Fruit fly (Drosophila melanogaster) ovary, adult (tissue): Measurements from ENCODE around the gene CG34161.

ENCODE experiments used
- CG17801 ChIP-seq: fragments of 200-800 bp; optimal IDR thresholded peaks from 2 replicates; lab custom pipeline; 2019; ENCODE audit warnings: missing biosample characterization, mild to moderate bottlenecking, missing genetic modification characterization, moderate library complexity; ENCODE audit not compliant: partially characterized antibody

CG34161 gene

DNA sequence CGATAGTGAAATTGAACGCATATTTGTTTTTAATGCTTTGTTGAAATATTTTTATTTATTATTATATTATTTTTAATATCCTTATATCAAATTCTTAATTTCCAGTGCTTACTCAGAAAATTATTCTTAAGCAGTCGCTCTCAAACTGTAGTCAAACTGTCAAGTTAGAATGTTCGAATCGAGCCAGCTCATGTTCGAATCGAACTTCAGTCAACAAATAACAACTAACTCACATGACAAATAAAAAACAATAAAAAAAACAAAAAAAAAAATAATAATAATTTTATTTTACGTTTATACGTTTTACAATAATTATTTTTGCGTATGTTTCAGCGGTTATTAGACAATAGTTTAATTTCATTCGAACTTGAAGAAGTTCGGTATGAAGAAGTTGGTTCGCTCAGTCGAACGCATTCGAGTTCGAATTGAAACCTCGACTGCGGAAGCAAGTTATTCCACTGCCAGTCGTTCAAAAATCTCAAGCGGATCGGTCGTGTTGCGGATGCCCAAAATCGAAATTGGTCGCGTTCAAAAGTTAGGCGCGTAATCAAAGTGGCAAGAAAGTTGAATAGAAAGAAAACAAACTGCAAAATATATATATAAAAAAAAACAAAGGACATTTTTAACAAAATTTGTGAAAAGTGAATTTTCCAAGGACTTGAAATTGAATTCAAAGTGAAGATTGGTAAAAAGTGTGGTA lies 36.9 kb downstream of the CG34161 start, which contains the start of gene Trim9:
Gene Trim9, plus strand, starts transcription at position 463 of the 700 bp plus-strand sequence.
- no peak for TF ChIP-seq CG17801 (GFP tag; lab: Kevin White, UChicago)

DNA sequence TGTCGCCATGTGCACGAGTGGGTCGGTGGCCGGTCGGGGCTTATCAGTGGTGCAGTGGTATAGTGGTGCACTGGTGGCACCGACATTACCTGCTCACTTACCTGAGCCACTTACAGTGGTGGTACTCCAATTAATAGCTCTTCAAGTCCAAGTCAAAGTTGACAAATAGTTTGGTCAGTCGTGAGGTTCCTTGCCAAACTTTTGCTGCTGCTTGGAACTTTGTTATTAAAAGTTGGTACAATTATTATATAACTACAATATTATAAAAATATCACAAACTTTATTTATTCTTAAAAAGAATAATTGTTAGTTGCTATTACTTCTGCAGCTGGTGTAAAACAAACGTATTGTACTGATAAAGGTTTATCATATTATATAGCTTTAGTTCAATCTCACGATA lies 37.5 kb downstream of the CG34161 start:
- no peak for TF ChIP-seq CG17801 (GFP tag; lab: Kevin White, UChicago)

DNA sequence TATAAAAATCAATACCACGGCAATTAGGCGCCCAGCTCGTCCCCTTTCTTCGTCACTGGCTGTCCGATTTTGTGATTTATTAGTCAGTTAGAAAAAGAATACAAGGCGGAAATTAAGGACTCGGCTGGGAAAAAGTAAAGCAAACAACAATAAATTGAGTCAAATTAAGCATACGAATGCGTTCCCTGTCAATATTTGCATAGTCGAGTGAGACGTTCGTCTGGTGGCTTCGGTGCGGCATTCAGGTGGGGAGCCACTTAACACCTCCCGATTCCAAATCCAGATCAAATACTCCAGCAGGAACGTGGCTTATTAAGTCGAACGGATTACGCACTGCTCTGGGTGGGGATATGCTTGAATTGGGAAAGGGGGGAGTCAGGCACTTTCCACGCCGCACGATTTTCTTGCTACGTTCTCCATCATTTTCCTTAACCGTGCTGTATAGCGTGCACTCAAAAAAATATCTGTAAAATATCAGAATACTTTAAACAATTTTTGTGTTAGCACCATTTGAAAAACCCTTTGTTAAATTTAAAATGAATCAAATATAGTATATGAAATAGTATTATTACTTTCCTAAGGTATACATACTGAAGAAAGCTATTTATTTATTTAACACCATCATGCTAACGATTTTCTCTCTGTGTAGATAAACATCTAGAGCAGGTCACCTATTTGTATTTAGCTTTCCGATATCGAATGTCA lies 38.3 kb downstream of the CG34161 start:
- TF ChIP-seq CG17801 (GFP tag; lab: Kevin White, UChicago): no peak

DNA sequence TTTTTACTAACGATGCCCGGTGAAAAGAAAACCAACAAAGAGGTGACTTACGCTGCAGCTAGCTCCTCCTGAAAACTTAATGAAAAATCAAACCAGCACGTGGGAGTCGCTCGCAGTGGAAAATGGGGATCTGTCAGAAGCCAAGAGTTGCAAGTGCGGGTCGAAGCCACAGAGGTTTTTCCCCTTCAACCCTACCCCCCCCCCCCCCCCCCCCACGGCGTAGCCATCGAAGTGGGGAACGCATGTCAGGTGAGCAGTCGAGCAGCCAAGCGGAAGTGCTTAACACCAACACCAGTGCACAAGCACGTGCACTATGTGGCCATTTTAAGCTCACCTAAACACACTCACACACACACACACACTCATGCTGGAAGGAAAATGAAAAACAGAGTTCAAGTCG lies 42.1 kb downstream of the CG34161 start:
- TF ChIP-seq CG17801 (GFP tag; lab: Kevin White, UChicago): no peak

DNA sequence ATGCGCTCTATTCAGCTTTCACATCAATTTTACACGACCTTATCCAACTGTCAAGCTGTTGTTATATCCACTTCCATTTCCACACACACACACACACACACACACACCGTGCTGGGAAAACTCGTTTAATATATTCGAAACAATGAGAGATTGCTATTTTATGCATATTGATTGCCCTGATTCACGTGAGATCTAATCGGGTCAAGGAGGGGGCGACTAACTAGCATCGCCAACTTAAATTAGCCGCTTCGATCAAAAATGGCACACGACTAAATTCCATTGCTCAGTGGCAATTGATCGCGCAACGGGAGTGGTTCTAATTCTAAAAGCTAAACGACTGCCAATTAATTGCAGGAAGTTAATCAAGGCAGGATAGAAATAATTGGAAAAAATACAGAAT lies 47.5 kb downstream of the CG34161 start, which contains the start of gene CG18302:
Gene CG18302, plus strand, starts transcription at position 301 of the 400 bp plus-strand sequence.
- no peak for TF ChIP-seq CG17801 (GFP tag; lab: Kevin White, UChicago)

DNA sequence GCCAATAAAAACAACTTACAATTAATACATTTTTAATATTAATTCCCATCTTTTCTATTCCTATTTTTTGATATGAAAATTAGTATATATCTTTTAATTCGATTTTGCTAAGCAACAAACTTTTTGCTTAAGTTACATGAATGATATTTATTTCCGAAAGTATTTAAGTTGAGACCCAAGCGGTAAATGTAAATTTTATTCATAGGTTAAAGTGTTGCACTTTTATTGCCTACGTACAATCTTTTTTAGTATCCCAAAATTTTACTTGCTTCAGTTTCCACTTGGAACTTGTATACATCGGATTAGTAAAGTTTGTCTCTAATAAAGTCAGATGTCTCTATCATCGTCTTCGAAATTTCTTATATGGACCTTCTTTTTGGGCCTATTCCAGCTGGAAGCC lies 50.0 kb downstream of the CG34161 start, which contains the start of gene CG18301:
Gene CG18301, plus strand, starts transcription at position 301 of the 400 bp plus-strand sequence.
- TF ChIP-seq CG17801 (GFP tag; lab: Kevin White, UChicago): no peak
